Fruit fly (Drosophila melanogaster): ENCODE data around the gene CG34355.

The CG34355 gene

DNA sequence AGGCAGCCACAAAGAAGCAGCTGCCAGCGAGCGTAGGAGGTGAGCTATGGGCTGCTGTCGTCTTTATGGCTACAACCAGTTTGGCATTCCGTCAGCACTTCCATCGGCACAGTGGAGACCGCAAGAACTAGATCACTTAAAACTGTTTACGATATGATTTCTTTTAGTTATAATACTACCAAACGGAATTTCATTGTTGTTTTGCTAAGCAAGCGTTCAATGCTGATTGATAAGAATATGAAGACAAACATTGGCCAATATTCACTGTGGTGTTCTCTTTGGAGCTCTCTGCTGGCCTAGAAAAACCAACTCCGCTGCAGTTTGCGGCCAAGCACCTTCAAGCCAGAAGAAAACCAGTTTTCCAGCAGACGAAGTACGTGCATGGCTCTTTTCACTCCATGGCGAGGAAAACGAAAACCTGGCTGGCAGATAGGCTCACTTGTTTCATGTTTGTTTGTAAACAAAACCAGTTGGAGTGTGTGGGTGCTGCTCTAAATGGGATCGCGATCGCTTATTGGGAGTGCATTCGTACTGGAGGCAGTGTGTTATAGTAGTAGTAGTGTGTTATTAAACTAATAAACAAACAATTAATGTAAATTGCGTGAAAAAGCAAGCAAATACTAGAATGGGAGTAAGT is 14.0 kb downstream of the CG34355 start (continued):
- TF ChIP-seq Blimp-1 (GFP tag; optimal IDR thresholded peaks at IDR 0.05) (peak; percentile 40), Xrp1 (GFP tag; IDR thresholded peaks at IDR 0.05) (peak; percentile 23; the same call in 1 of the 2 replicates), CG5180 (GFP tag; optimal IDR thresholded peaks at IDR 0.05) (no peak), CG12942 (GFP tag; optimal IDR thresholded peaks at IDR 0.05) (no peak), CTCF (GFP tag; optimal IDR thresholded peaks at IDR 0.05) (no peak), Rx (GFP tag; IDR thresholded peaks at IDR 0.05) (0 out of 2 replicates have a peak, but pooled peaks have one; percentile 28), grau (tag; optimal IDR thresholded peaks at IDR 0.05) (peak; percentile 89), CG15073 (GFP tag; optimal IDR thresholded peaks at IDR 0.05) (no peak), bab2 (GFP tag; optimal IDR thresholded peaks at IDR 0.05) (peak; percentile 2), Elba2 (GFP tag; optimal IDR thresholded peaks at IDR 0.05) (peak; percentile 40), Xbp1 (GFP tag; optimal IDR thresholded peaks at IDR 0.05) (peak; percentile 24), bsh (GFP tag; optimal IDR thresholded peaks at IDR 0.05) (peak in 1 of 2 experiments; percentile 38), CG17829 (tag; optimal IDR thresholded peaks at IDR 0.05) (peak; percentile 6), chinmo (GFP tag; IDR thresholded peaks at IDR 0.05; ENCODE audit: partially characterized antibody) (peak; percentile 77; the same call in 3 of the 4 replicates), CG4328 (GFP tag; optimal IDR thresholded peaks at IDR 0.05) (peak; percentile 28), Drgx (GFP tag; IDR thresholded peaks at IDR 0.05) (peak; percentile 90), unpg (GFP tag; optimal IDR thresholded peaks at IDR 0.05) (no peak), Hand (GFP tag; optimal IDR thresholded peaks at IDR 0.05) (no peak)

DNA sequence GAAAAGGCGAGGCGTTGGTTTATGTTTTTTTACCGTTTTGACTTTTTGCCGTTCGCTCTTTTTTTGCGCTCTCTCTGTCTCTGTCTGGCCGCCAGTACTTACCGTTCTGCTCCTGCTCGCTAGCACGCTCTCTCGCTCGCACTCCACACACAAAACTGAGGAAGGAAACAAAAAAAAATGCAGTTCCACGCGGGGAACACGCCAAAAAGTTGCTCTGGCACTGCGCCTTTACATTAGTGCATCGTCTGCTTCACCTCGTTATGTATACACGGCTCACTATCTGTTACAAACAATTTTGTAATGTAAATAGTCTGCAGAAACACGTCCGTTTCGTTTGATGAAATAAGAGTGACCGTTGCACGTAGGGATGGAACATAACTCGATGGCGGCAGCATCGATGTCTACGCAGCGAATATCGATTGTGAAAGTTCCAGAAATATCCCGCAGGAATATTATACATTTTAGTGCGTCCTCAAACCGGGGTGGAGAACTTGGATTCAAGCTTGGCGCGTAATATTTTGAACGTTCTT is 15.3 kb downstream of the CG34355 start, which contains the start of the genes CG33111 and eIF4G2:
TSS of gene CG33111 (minus strand) at position 359 of the 530 bp plus-strand sequence.
TSS of gene eIF4G2 (minus strand) at position 359 of the 530 bp plus-strand sequence.
- TF ChIP-seq CG17361 (GFP tag; IDR thresholded peaks at IDR 0.05) (no peak), z (GFP tag; IDR thresholded peaks at IDR 0.05) (no peak), CG17359 (tag; optimal IDR thresholded peaks at IDR 0.05) (no peak), odd (GFP tag; optimal IDR thresholded peaks at IDR 0.05) (peak; percentile 37), pnt (GFP tag; optimal IDR thresholded peaks at IDR 0.05) (no peak), Bdp1 (GFP tag; optimal IDR thresholded peaks at IDR 0.05) (peak; percentile 14), Sox102F (GFP tag; optimal IDR thresholded peaks at IDR 0.05) (no peak), ssp (GFP tag; IDR thresholded peaks at IDR 0.05) (0 out of 2 replicates have a peak, but pooled peaks have one; percentile 17), mld (GFP tag; IDR thresholded peaks at IDR 0.05; ENCODE audit: partially characterized antibody) (peak; percentile 73; the same call in 2 of the 3 replicates), Rfx (GFP tag; IDR thresholded peaks at IDR 0.05) (peak; percentile 73), nom (GFP tag; optimal IDR thresholded peaks at IDR 0.05) (peak; percentile 67), so (GFP tag; IDR thresholded peaks at IDR 0.05) (peak; percentile 56; the same call in 1 of the 3 replicates), fd3F (GFP tag; optimal IDR thresholded peaks at IDR 0.05) (no peak), wor (GFP tag; IDR thresholded peaks at IDR 0.05) (no peak), sens-2 (GFP tag; IDR thresholded peaks at IDR 0.05) (no peak), CG3407 (GFP tag; optimal IDR thresholded peaks at IDR 0.05) (no peak), CG2202 (tag; optimal IDR thresholded peaks at IDR 0.05) (peak; percentile 23), C15 (GFP tag; IDR thresholded peaks at IDR 0.05) (no peak), ken (GFP tag; IDR thresholded peaks at IDR 0.05) (peak; percentile 57; the same call in 1 of the 3 replicates), ranshi (GFP tag; IDR thresholded peaks at IDR 0.05) (no peak), Dfd (GFP tag; optimal IDR thresholded peaks at IDR 0.05) (no peak), fd64A (GFP tag; optimal IDR thresholded peaks at IDR 0.05) (no peak), CG10431 (GFP tag; optimal IDR thresholded peaks at IDR 0.05) (peak; percentile 38), Deaf1 (tag; optimal IDR thresholded peaks at IDR 0.05) (no peak), crp (GFP tag; optimal IDR thresholded peaks at IDR 0.05) (no peak), lilli (GFP tag; optimal IDR thresholded peaks at IDR 0.05) (peak; percentile 50), cg (GFP tag; optimal IDR thresholded peaks at IDR 0.05) (no peak), Hsf (GFP tag; optimal IDR thresholded peaks at IDR 0.05) (peak; percentile 65), CG17328 (GFP tag; IDR thresholded peaks at IDR 0.05) (peak; percentile 36; the same call in 1 of the 2 replicates), CG1647 (GFP tag; optimal IDR thresholded peaks at IDR 0.05) (no peak), Doc2 (GFP tag; IDR thresholded peaks at IDR 0.05) (no peak), gfzf (GFP tag; optimal IDR thresholded peaks at IDR 0.05) (peak; percentile 82)

All from whole organism, embryonic.